Worm (Caenorhabditis elegans) whole organism, mixed stage, embryonic: ENCODE data around the gene ada-2.
A peak's percentile ranks its signal among the peaks of the same experiment; 100 is the strongest.

ENCODE experiments used
- M03D4.4 ChIP-seq: sonication (generic microtip); optimal IDR thresholded peaks from 2 replicates; lab custom pipeline; 2017; ENCODE audit warnings: mild to moderate bottlenecking, missing genetic modification characterization, missing compliant biosample characterization
- bed-3 ChIP-seq: fragments of 200-800 bp; sonication (Bioruptor generic); optimal IDR thresholded peaks from 3 replicates; lab custom pipeline; 2018; ENCODE audit warnings: mild to moderate bottlenecking, missing genetic modification characterization, moderate library complexity, missing compliant biosample characterization
- blmp-1 ChIP-seq: fragments of 150-350 bp; optimal IDR thresholded peaks from 2 replicates; lab custom pipeline; 2014; ENCODE audit warnings: missing biosample characterization, missing genetic modification characterization
- ceh-39 ChIP-seq: fragments of 150-350 bp; optimal IDR thresholded peaks from 2 replicates; lab custom pipeline; 2014; ENCODE audit warnings: missing biosample characterization, missing genetic modification characterization
- ceh-43 ChIP-seq: fragments of 200-800 bp; sonication (Bioruptor generic); optimal IDR thresholded peaks from 2 replicates; lab custom pipeline; 2018; ENCODE audit warnings: mild to moderate bottlenecking, missing genetic modification characterization, moderate library complexity, missing compliant biosample characterization
- ceh-83 ChIP-seq: fragments of 200-800 bp; sonication (Bioruptor generic); optimal IDR thresholded peaks from 2 replicates; lab custom pipeline; 2018; ENCODE audit warnings: mild to moderate bottlenecking, missing genetic modification characterization, missing compliant biosample characterization
- ces-1 ChIP-seq: fragments of 150-350 bp; optimal IDR thresholded peaks from 2 replicates; lab custom pipeline; 2014; ENCODE audit warnings: missing biosample characterization, missing genetic modification reagents, missing genetic modification characterization
- cnd-1 ChIP-seq: fragments of 200-800 bp; sonication (Bioruptor generic); optimal IDR thresholded peaks from 2 replicates; lab custom pipeline; 2018; ENCODE audit warnings: mild to moderate bottlenecking, missing genetic modification characterization, missing compliant biosample characterization
- drap-1 ChIP-seq: fragments of 200-800 bp; sonication (Bioruptor generic); optimal IDR thresholded peaks from 3 replicates; lab custom pipeline; 2018; ENCODE audit warnings: mild to moderate bottlenecking, missing genetic modification characterization, missing compliant biosample characterization
- elt-1 ChIP-seq: sonication (generic microtip); optimal IDR thresholded peaks from 2 replicates; lab custom pipeline; 2017; ENCODE audit warnings: missing genetic modification characterization, mild to moderate bottlenecking, missing compliant biosample characterization, antibody characterized with exemption, moderate library complexity, borderline replicate concordance; ENCODE audit not compliant: insufficient read depth
- elt-3 ChIP-seq: fragments of 150-350 bp; optimal IDR thresholded peaks from 2 replicates; lab custom pipeline; 2014; ENCODE audit warnings: missing biosample characterization, missing genetic modification characterization
- flh-1 ChIP-seq: fragments of 200-800 bp; sonication (Bioruptor generic); optimal IDR thresholded peaks from 2 replicates; lab custom pipeline; 2018; ENCODE audit warnings: mild to moderate bottlenecking, missing genetic modification characterization, moderate library complexity, missing compliant biosample characterization
- ham-2 ChIP-seq: fragments of 200-800 bp; sonication (Bioruptor generic); optimal IDR thresholded peaks from 2 replicates; lab custom pipeline; 2018; ENCODE audit warnings: mild to moderate bottlenecking, missing genetic modification characterization, missing compliant biosample characterization
- hlh-1 ChIP-seq: fragments of 150-350 bp; optimal IDR thresholded peaks from 2 replicates; lab custom pipeline; 2014; ENCODE audit warnings: missing biosample characterization, missing genetic modification reagents, missing genetic modification characterization
- lin-13 ChIP-seq: fragments of 150-350 bp; optimal IDR thresholded peaks from 2 replicates; lab custom pipeline; 2014; ENCODE audit warnings: missing biosample characterization, missing genetic modification characterization
- lsy-2 ChIP-seq: fragments of 150-350 bp; optimal IDR thresholded peaks from 2 replicates; lab custom pipeline; 2014; ENCODE audit warnings: missing biosample characterization, missing genetic modification characterization
- mab-5 ChIP-seq: fragments of 150-350 bp; optimal IDR thresholded peaks from 2 replicates; lab custom pipeline; 2014; ENCODE audit warnings: missing biosample characterization, missing genetic modification characterization
- mep-1 ChIP-seq: fragments of 150-350 bp; optimal IDR thresholded peaks from 2 replicates; lab custom pipeline; 2017; ENCODE audit warnings: missing biosample characterization, missing genetic modification reagents, missing genetic modification characterization, inconsistent platforms
- mls-2 ChIP-seq: sonication (generic microtip); optimal IDR thresholded peaks from 2 replicates; lab custom pipeline; 2016; ENCODE audit warnings: mild to moderate bottlenecking, missing genetic modification characterization, moderate library complexity, missing compliant biosample characterization
- nhr-12 ChIP-seq: fragments of 150-350 bp; optimal IDR thresholded peaks from 2 replicates; lab custom pipeline; 2014; ENCODE audit warnings: missing biosample characterization, missing genetic modification characterization
- nhr-2 ChIP-seq: fragments of 150-350 bp; optimal IDR thresholded peaks from 2 replicates; lab custom pipeline; 2014; ENCODE audit warnings: missing biosample characterization, missing genetic modification characterization
- nhr-237 ChIP-seq: fragments of 150-350 bp; optimal IDR thresholded peaks from 2 replicates; lab custom pipeline; 2014; ENCODE audit warnings: missing biosample characterization, missing genetic modification characterization
- nhr-28 ChIP-seq: fragments of 150-350 bp; optimal IDR thresholded peaks from 2 replicates; lab custom pipeline; 2014; ENCODE audit warnings: missing biosample characterization, missing genetic modification characterization
- nhr-76 ChIP-seq: sonication (generic microtip); optimal IDR thresholded peaks from 2 replicates; lab custom pipeline; 2017; ENCODE audit warnings: missing biosample characterization, missing genetic modification characterization
- pha-4 ChIP-seq: fragments of 150-350 bp; optimal IDR thresholded peaks from 2 replicates; lab custom pipeline; 2018; ENCODE audit warnings: missing biosample characterization, missing genetic modification reagents, missing genetic modification characterization
- sem-2 ChIP-seq: fragments of 200-800 bp; sonication (Bioruptor generic); optimal IDR thresholded peaks from 2 replicates; lab custom pipeline; 2018; ENCODE audit warnings: mild to moderate bottlenecking, missing genetic modification characterization, missing compliant biosample characterization
- snpc-4 ChIP-seq: fragments of 150-350 bp; optimal IDR thresholded peaks from 2 replicates; lab custom pipeline; 2014; ENCODE audit warnings: missing biosample characterization, missing genetic modification characterization
- sptf-1 ChIP-seq: sonication (generic microtip); optimal IDR thresholded peaks from 2 replicates; lab custom pipeline; 2017; ENCODE audit warnings: mild to moderate bottlenecking, missing genetic modification characterization, moderate library complexity, missing compliant biosample characterization
- unc-39 ChIP-seq: fragments of 150-350 bp; optimal IDR thresholded peaks from 2 replicates; lab custom pipeline; 2014; ENCODE audit warnings: missing biosample characterization, missing genetic modification characterization
- zip-8 ChIP-seq: fragments of 150-350 bp; optimal IDR thresholded peaks from 2 replicates; lab custom pipeline; 2014; ENCODE audit warnings: missing biosample characterization, missing genetic modification characterization
- ztf-11 ChIP-seq: fragments of 150-350 bp; optimal IDR thresholded peaks from 2 replicates; lab custom pipeline; 2014; ENCODE audit warnings: missing biosample characterization, missing genetic modification characterization

The ada-2 gene

DNA sequence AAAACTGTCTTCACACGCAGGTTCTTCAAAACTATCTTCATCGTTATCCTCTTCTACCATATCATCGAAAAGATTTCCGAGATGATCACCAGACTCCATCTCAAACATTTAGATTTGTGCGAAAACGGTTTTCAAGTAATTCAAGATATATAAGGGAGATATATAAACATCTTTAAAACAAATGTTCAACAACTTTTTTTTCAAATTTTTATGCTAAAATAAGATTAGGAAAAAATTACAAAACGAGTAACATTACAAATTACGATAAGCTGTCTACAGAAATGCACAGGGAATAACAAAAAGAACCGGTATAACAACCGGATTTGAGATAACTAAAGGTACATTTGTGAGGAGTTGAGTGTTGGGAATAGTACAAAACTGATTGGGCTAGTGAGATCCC lies 43.9 kb downstream of the ada-2 start, which contains the start of gene C30G12.6:
TSS of gene C30G12.6 (minus strand) at position 101 of the 400 bp plus-strand sequence.
- no peak for TF ChIP-seq elt-3 (tag; lab: Kevin White, UChicago)
- TF ChIP-seq ztf-11 (tag; lab: Kevin White, UChicago), result no peak

DNA sequence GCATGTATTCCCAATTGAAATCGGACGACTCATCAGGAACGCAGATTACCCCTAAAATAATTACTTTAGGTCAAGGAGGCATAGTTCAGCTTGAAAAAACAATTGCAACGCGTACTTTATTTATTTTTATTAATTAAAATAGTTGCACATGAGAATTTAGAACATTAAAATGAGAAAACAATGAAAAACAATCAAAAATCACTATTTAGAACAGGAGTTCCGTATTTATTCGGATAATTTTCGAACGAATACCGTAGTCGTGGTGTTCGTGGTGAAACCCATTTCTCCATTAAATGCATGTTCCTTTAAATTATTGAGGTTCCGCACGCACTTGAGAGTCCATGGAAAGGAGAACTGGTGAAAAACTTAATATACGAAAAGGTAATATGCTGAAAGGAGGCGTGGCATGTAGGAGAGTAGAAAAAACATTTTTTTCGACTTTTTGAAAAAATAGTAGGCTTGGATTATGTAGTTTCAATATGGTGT lies 46.2 kb downstream of the ada-2 start, which contains the start of gene puf-8:
TSS of gene puf-8 (minus strand) at position 51 of the 486 bp plus-strand sequence.
- no peak for TF ChIP-seq drap-1 (GFP tag; lab: Kevin White, UChicago)
- TF ChIP-seq mls-2 (tag; lab: Kevin White, UChicago), result no peak
- no peak for TF ChIP-seq mep-1

DNA sequence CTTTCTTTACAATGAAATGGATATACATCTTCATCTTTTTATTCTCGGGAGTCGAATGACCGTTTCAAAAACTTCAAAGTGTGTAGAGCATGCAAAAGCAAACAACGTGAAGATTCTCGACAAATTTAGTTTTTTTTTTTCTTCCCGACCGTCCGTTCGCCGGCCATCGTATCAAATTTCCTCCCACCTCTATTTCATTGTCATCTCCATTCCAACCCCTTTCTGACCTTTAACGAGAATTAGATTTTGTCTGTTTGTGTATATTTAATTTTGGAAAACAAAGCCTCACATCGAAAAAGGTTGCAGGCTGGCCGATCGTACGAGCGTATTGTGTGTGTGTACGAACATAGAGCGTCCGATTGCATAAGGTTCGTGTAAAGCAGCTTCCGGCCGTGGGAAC lies 47.0 kb downstream of the ada-2 start, which contains the start of gene C30G12.1:
TSS of gene C30G12.1 (plus strand) at position 301 of the 400 bp plus-strand sequence.
- TF ChIP-seq ceh-43 (GFP tag; lab: Kevin White, UChicago), result no peak
- TF ChIP-seq flh-1 (GFP tag; lab: Kevin White, UChicago), result no peak
- TF ChIP-seq ceh-39 (tag; lab: Kevin White, UChicago), result no peak
- no peak for TF ChIP-seq lsy-2 (tag; lab: Kevin White, UChicago)
- TF ChIP-seq hlh-1 (tag; lab: Kevin White, UChicago), result no peak
- TF ChIP-seq ztf-11 (tag; lab: Kevin White, UChicago), result no peak
- no peak for TF ChIP-seq mep-1
- TF ChIP-seq nhr-2 (tag; lab: Kevin White, UChicago), result no peak
- no peak for TF ChIP-seq snpc-4 (tag; lab: Kevin White, UChicago)
- TF ChIP-seq bed-3, result no peak
- no peak for TF ChIP-seq nhr-28
- no peak for TF ChIP-seq zip-8 (tag; lab: Kevin White, UChicago)
- no peak for TF ChIP-seq cnd-1 (tag; lab: Kevin White, UChicago)
- no peak for TF ChIP-seq mls-2 (tag; lab: Kevin White, UChicago)
- TF ChIP-seq nhr-12 (tag; lab: Kevin White, UChicago), result no peak
- no peak for TF ChIP-seq elt-3 (tag; lab: Kevin White, UChicago)

DNA sequence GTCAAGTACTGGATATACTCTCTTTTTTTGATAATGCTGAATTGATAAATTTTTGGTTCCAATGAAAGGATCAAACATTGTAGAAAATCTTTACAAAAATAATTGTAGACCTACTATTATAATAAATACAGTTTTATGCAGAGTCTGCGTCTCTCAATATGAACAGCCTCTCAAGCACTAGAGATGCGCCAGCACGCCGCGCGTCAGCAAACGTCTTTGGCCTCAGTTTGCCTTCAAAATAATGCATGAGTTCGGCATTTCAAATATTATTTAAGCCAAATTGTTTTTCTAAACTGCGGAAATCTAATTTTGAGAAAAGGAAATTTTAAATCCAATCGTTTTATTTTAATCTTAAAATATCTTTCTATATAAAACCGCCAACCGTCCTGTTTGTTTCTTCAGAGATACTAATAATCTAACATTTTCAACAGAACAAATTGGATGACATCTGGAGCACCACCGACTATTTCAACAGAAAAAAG lies 49.7 kb downstream of the ada-2 start, which contains the start of gene cul-4:
TSS of gene cul-4 (plus strand) at position 432 of the 482 bp plus-strand sequence.
- TF ChIP-seq sptf-1 (no peak), nhr-76 (no peak), sem-2 (no peak), mls-2 (tag; lab: Kevin White, UChicago) (no peak), nhr-12 (tag; lab: Kevin White, UChicago) (no peak), elt-1 (tag; lab: Kevin White, UChicago) (no peak), bed-3 (no peak), pha-4 (tag; lab: Kevin White, UChicago) (peak; percentile 48), lsy-2 (tag; lab: Kevin White, UChicago) (no peak), ceh-83 (GFP tag; lab: Kevin White, UChicago) (no peak), elt-3 (tag; lab: Kevin White, UChicago) (no peak), zip-8 (tag; lab: Kevin White, UChicago) (no peak), lin-13 (tag; lab: Kevin White, UChicago) (peak; percentile 50), hlh-1 (tag; lab: Kevin White, UChicago) (peak; percentile 0), mab-5 (tag; lab: Kevin White, UChicago) (no peak), ztf-11 (tag; lab: Kevin White, UChicago) (no peak), unc-39 (tag; lab: Kevin White, UChicago) (no peak), snpc-4 (tag; lab: Kevin White, UChicago) (no peak), mep-1 (peak; percentile 29), ces-1 (GFP tag; lab: Kevin White, UChicago) (no peak), ceh-39 (tag; lab: Kevin White, UChicago) (no peak), cnd-1 (tag; lab: Kevin White, UChicago) (peak; percentile 32), nhr-237 (tag; lab: Kevin White, UChicago) (no peak), blmp-1 (tag; lab: Kevin White, UChicago) (no peak), flh-1 (GFP tag; lab: Kevin White, UChicago) (no peak), drap-1 (GFP tag; lab: Kevin White, UChicago) (no peak), nhr-2 (tag; lab: Kevin White, UChicago) (no peak), M03D4.4 (tag; lab: Kevin White, UChicago) (peak; percentile 33), ham-2 (no peak)
